Worm (Caenorhabditis elegans): ENCODE results near the gene C25E10.11.

Gene C25E10.11

ce11 chrV:9041030-9041429, 17.5 kb downstream of the C25E10.11 start, which contains the start of gene cyp-33B1:
TSS of gene cyp-33B1 (plus strand) at chrV:9041330.
- TF ChIP-seq egl-27 (tag; optimal IDR thresholded peaks at IDR 0.05), result no peak
- no peak for TF ChIP-seq nhr-77 (tag; optimal IDR thresholded peaks at IDR 0.05)
- TF ChIP-seq pqm-1 (tag; optimal IDR thresholded peaks at IDR 0.05), result no peak
- no peak for TF ChIP-seq eor-1 (tag; optimal IDR thresholded peaks at IDR 0.05)
- TF ChIP-seq unc-39 (tag; optimal IDR thresholded peaks at IDR 0.05), result no peak
- TF ChIP-seq lsy-12 (tag; optimal IDR thresholded peaks at IDR 0.05), result no peak

- TF ChIP-seq lin-39 (tag; optimal IDR thresholded peaks at IDR 0.05) (no peak), egl-5 (tag; optimal IDR thresholded peaks at IDR 0.05) (no peak), nhr-23 (tag; optimal IDR thresholded peaks at IDR 0.05) (no peak), ceh-82 (tag; optimal IDR thresholded peaks at IDR 0.05) (no peak), daf-12 (tag; optimal IDR thresholded peaks at IDR 0.05) (no peak), mml-1 (tag; optimal IDR thresholded peaks at IDR 0.05) (no peak), aly-2 (tag; optimal IDR thresholded peaks at IDR 0.05) (no peak), ZK546.5 (tag; optimal IDR thresholded peaks at IDR 0.05) (no peak), egl-27 (tag; optimal IDR thresholded peaks at IDR 0.05) (no peak), mdl-1 (tag; optimal IDR thresholded peaks at IDR 0.05) (no peak)
Measured at ce11 chrV:9035685-9036084, 22.8 kb downstream of the C25E10.11 start, which contains the start of gene srsx-34. TSS of gene srsx-34 (plus strand) at chrV:9035985.

ce11 chrV:9033267-9033666, 25.3 kb downstream of the C25E10.11 start, which contains the start of gene C25E10.4:
TSS of gene C25E10.4 (plus strand) at chrV:9033567.
- no peak for TF ChIP-seq jun-1 (tag; optimal IDR thresholded peaks at IDR 0.05)
- no peak for TF ChIP-seq ZK546.5 (tag; optimal IDR thresholded peaks at IDR 0.05)
- TF ChIP-seq mml-1 (tag; optimal IDR thresholded peaks at IDR 0.05), result no peak
- no peak for TF ChIP-seq elt-1 (tag; optimal IDR thresholded peaks at IDR 0.05)
- TF ChIP-seq pha-4 (tag; optimal IDR thresholded peaks at IDR 0.05), result no peak
- no peak for TF ChIP-seq ceh-9 (tag; optimal IDR thresholded peaks at IDR 0.05)
- no peak for TF ChIP-seq nhr-237 (tag; optimal IDR thresholded peaks at IDR 0.05)
- no peak for TF ChIP-seq nhr-76 (tag; optimal IDR thresholded peaks at IDR 0.05)
- no peak for TF ChIP-seq hmg-11 (tag; optimal IDR thresholded peaks at IDR 0.05)
- TF ChIP-seq eor-1 (tag; optimal IDR thresholded peaks at IDR 0.05), result no peak
- TF ChIP-seq ztf-4 (tag; optimal IDR thresholded peaks at IDR 0.05), result no peak

- TF ChIP-seq unc-62 (GFP tag; optimal IDR thresholded peaks at IDR 0.05) (no peak), ZK546.5 (tag; optimal IDR thresholded peaks at IDR 0.05) (no peak), daf-12 (tag; optimal IDR thresholded peaks at IDR 0.05) (no peak), eor-1 (tag; optimal IDR thresholded peaks at IDR 0.05) (no peak), nhr-77 (tag; optimal IDR thresholded peaks at IDR 0.05) (no peak), fkh-2 (tag; optimal IDR thresholded peaks at IDR 0.05) (no peak), R02D3.7 (tag; optimal IDR thresholded peaks at IDR 0.05) (no peak)
Measured at ce11 chrV:9030248-9030647, 28.3 kb downstream of the C25E10.11 start, which contains the start of gene C25E10.5. TSS of gene C25E10.5 (plus strand) at chrV:9030548.

DNA sequence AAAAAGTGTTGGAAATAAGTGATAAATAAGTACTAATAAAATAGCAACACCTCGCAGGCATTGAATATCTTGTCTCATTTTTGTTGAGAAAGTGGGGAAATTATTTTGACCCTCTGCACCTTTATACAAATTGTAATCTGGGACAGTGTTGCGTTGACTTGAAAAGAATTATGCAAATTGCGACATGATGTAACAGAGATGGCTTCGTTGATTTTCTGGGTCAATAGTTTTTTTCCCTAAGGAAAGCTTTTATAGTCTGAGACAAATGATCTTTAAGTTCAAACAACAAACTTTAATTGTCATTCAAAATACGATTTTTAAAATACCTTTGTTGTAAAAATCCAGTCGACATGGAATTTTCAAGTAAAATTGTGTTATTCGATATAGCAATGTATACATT, 33.8 kb downstream of the C25E10.11 start, which contains the start of gene bus-1:
bus-1 (minus strand) TSS at position 101 of the 400 bp plus-strand sequence.
- TF ChIP-seq tbx-2 (tag; optimal IDR thresholded peaks at IDR 0.05) (no peak), lin-15B (tag; optimal IDR thresholded peaks at IDR 0.05) (no peak), daf-12 (tag; optimal IDR thresholded peaks at IDR 0.05) (no peak), nhr-67 (tag; optimal IDR thresholded peaks at IDR 0.05) (no peak), sea-2 (GFP tag; optimal IDR thresholded peaks at IDR 0.05) (no peak), ceh-28 (tag; optimal IDR thresholded peaks at IDR 0.05) (no peak), egl-27 (tag; optimal IDR thresholded peaks at IDR 0.05) (no peak), fos-1 (tag; optimal IDR thresholded peaks at IDR 0.05) (no peak), nhr-11 (tag; optimal IDR thresholded peaks at IDR 0.05) (no peak)

DNA sequence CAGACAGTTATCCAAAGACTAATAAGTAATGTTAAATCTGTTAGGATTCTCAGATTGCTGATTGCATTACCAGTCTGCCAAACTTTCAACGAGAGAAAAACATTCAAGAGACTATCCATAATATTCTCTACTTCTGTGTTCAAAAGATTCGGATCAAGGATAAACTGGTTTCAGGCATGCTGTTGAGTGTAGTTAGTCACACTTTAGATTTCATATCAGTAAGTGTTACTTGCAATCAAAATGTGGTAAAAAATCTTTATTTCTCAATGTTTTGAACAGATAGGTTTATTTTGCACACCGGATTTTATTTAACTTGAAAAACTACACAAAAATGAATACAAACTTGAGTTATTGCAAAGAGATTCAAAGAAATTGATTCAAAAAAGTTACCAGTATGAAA, 36.4 kb downstream of the C25E10.11 start, which contains the start of gene oac-41:
oac-41 (minus strand) TSS at position 101 of the 400 bp plus-strand sequence.
- TF ChIP-seq nhr-25 (tag; optimal IDR thresholded peaks at IDR 0.05), result no peak
- no peak for TF ChIP-seq elt-3 (tag; optimal IDR thresholded peaks at IDR 0.05)
- no peak for TF ChIP-seq nhr-12 (tag; optimal IDR thresholded peaks at IDR 0.05)
- TF ChIP-seq skn-1 (tag; optimal IDR thresholded peaks at IDR 0.05), result no peak
- no peak for TF ChIP-seq pha-4 (tag; optimal IDR thresholded peaks at IDR 0.05)
- no peak for TF ChIP-seq ceh-9 (tag; optimal IDR thresholded peaks at IDR 0.05)
- no peak for TF ChIP-seq ZK546.5 (tag; optimal IDR thresholded peaks at IDR 0.05)
- no peak for TF ChIP-seq nhr-11 (tag; optimal IDR thresholded peaks at IDR 0.05)
- no peak for TF ChIP-seq nhr-77 (tag; optimal IDR thresholded peaks at IDR 0.05)
- TF ChIP-seq elt-1 (tag; optimal IDR thresholded peaks at IDR 0.05), result no peak
- no peak for TF ChIP-seq lin-39 (tag; optimal IDR thresholded peaks at IDR 0.05)
- no peak for TF ChIP-seq R02D3.7 (tag; optimal IDR thresholded peaks at IDR 0.05)
- no peak for TF ChIP-seq nhr-237 (tag; optimal IDR thresholded peaks at IDR 0.05)
- TF ChIP-seq mml-1 (tag; optimal IDR thresholded peaks at IDR 0.05), result no peak
- TF ChIP-seq tbx-2 (tag; optimal IDR thresholded peaks at IDR 0.05), result no peak
- TF ChIP-seq nfya-1 (tag; optimal IDR thresholded peaks at IDR 0.05; ENCODE audit: insufficient read depth), result no peak
- TF ChIP-seq ceh-16 (tag; optimal IDR thresholded peaks at IDR 0.05), result no peak
